Worm (Caenorhabditis elegans): ENCODE data around the gene C14A4.7.

Gene C14A4.7

ce11 chrII:10551985-10552736 lies 44.2 kb downstream of the C14A4.7 start:
- peak; percentile 34 for TF ChIP-seq ceh-18 (tag; optimal IDR thresholded peaks at IDR 0.05)
- TF ChIP-seq ceh-48 (tag; optimal IDR thresholded peaks at IDR 0.05) = no peak
- no peak for TF ChIP-seq ceh-30 (tag; optimal IDR thresholded peaks at IDR 0.05)
- peak; percentile 67 for TF ChIP-seq ref-2 (tag; optimal IDR thresholded peaks at IDR 0.05)
- TF ChIP-seq K02D7.2 (tag; optimal IDR thresholded peaks at IDR 0.05) = no peak
- no peak for TF ChIP-seq hlh-8 (tag; optimal IDR thresholded peaks at IDR 0.05)
- TF ChIP-seq unc-55 (GFP tag; optimal IDR thresholded peaks at IDR 0.05) = peak; percentile 82
- peak; percentile 64 for TF ChIP-seq tbx-2 (tag; optimal IDR thresholded peaks at IDR 0.05)
- TF ChIP-seq ahr-1 (tag; optimal IDR thresholded peaks at IDR 0.05) = no peak
- TF ChIP-seq che-1 (tag; optimal IDR thresholded peaks at IDR 0.05) = no peak
- peak; percentile 95 for TF ChIP-seq pax-1 (tag; optimal IDR thresholded peaks at IDR 0.05)
- TF ChIP-seq elt-4 (tag; optimal IDR thresholded peaks at IDR 0.05) = no peak
- peak; percentile 76 for TF ChIP-seq nfya-1 (tag; optimal IDR thresholded peaks at IDR 0.05)
- peak; percentile 65 for TF ChIP-seq pros-1 (tag; optimal IDR thresholded peaks at IDR 0.05)
- peak; percentile 2 for TF ChIP-seq F13H6.1 (tag; optimal IDR thresholded peaks at IDR 0.05)
- TF ChIP-seq fkh-10 (GFP tag; optimal IDR thresholded peaks at IDR 0.05) = no peak
- TF ChIP-seq ceh-31 (tag; optimal IDR thresholded peaks at IDR 0.05) = peak; percentile 75
- no peak for TF ChIP-seq C08G9.2 (tag; optimal IDR thresholded peaks at IDR 0.05)
- no peak for TF ChIP-seq pha-4 (tag; optimal IDR thresholded peaks at IDR 0.05)
- TF ChIP-seq hlh-30 (tag; optimal IDR thresholded peaks at IDR 0.05; ENCODE audit: insufficient read depth) = peak; percentile 96
- no peak for TF ChIP-seq fkh-6 (tag; optimal IDR thresholded peaks at IDR 0.05)

- no peak for TF ChIP-seq fkh-6 (tag; optimal IDR thresholded peaks at IDR 0.05)
- no peak for TF ChIP-seq sdc-2 (tag; optimal IDR thresholded peaks at IDR 0.05)
- no peak for TF ChIP-seq pag-3 (tag; optimal IDR thresholded peaks at IDR 0.05; ENCODE audit: borderline replicate concordance)
- no peak for TF ChIP-seq ceh-14 (tag; optimal IDR thresholded peaks at IDR 0.05)
- no peak for TF ChIP-seq hlh-30 (tag; optimal IDR thresholded peaks at IDR 0.05; ENCODE audit: insufficient read depth)
- no peak for TF ChIP-seq sox-4 (tag; optimal IDR thresholded peaks at IDR 0.05)
- TF ChIP-seq mec-3 (tag; optimal IDR thresholded peaks at IDR 0.05; ENCODE audit: borderline replicate concordance) = no peak
- no peak for TF ChIP-seq tbx-7 (tag; optimal IDR thresholded peaks at IDR 0.05)
- TF ChIP-seq unc-3 (GFP tag; conservative IDR thresholded peaks at IDR 0.05) = no peak
- no peak for TF ChIP-seq unc-3 (tag; optimal IDR thresholded peaks at IDR 0.05)
Measured at ce11 chrII:10550872-10551647, 45.3 kb downstream of the C14A4.7 start.

ce11 chrII:10550173-10550572 lies 46.2 kb downstream of the C14A4.7 start:
- no peak for TF ChIP-seq C08G9.2 (tag; optimal IDR thresholded peaks at IDR 0.05)
- no peak for TF ChIP-seq odd-2 (tag; optimal IDR thresholded peaks at IDR 0.05)
- TF ChIP-seq pros-1 (tag; optimal IDR thresholded peaks at IDR 0.05) = no peak
- no peak for TF ChIP-seq tbx-2 (tag; optimal IDR thresholded peaks at IDR 0.05)
- no peak for TF ChIP-seq rnt-1 (tag; optimal IDR thresholded peaks at IDR 0.05)
- TF ChIP-seq ceh-30 (tag; optimal IDR thresholded peaks at IDR 0.05) = no peak
- TF ChIP-seq pag-3 (tag; optimal IDR thresholded peaks at IDR 0.05; ENCODE audit: borderline replicate concordance) = no peak
- no peak for TF ChIP-seq eyg-1 (tag; optimal IDR thresholded peaks at IDR 0.05)
- TF ChIP-seq pqm-1 (tag; optimal IDR thresholded peaks at IDR 0.05) = no peak
- TF ChIP-seq fax-1 (tag; optimal IDR thresholded peaks at IDR 0.05) = no peak
- no peak for TF ChIP-seq ceh-6 (GFP tag; optimal IDR thresholded peaks at IDR 0.05)
- TF ChIP-seq pax-1 (tag; optimal IDR thresholded peaks at IDR 0.05) = no peak
- TF ChIP-seq sox-4 (tag; optimal IDR thresholded peaks at IDR 0.05) = no peak
- no peak for TF ChIP-seq fkh-6 (tag; optimal IDR thresholded peaks at IDR 0.05)
- TF ChIP-seq ref-2 (tag; optimal IDR thresholded peaks at IDR 0.05) = no peak
- TF ChIP-seq nhr-11 (tag; optimal IDR thresholded peaks at IDR 0.05) = no peak
- TF ChIP-seq mec-3 (tag; optimal IDR thresholded peaks at IDR 0.05; ENCODE audit: borderline replicate concordance) = no peak

Measured in whole organism, late embryonic.